Worm (Caenorhabditis elegans) whole organism, young adult: Measurements from ENCODE around the gene F10G7.5.

Source experiments
- B0261.1 ChIP-seq: sonication (generic microtip); optimal IDR thresholded peaks from 2 replicates; lab custom pipeline; 2016; ENCODE audit warnings: mild to moderate bottlenecking, missing genetic modification characterization, moderate library complexity, missing compliant biosample characterization
- C17E4.6 ChIP-seq: fragments of 200-800 bp; sonication (Bioruptor generic); IDR thresholded peaks from 2 replicates; pipeline ENCODE4 v1.3.6; 2022; ENCODE audit warnings: missing genetic modification reagents, missing genetic modification characterization, missing compliant biosample characterization
- mes-4 ChIP-seq: sonication (generic microtip); optimal IDR thresholded peaks from 2 replicates; lab custom pipeline; 2016; ENCODE audit warnings: missing genotype, missing genetic modification characterization, missing compliant biosample characterization

ce11 chrII:4739984-4740462 lies 46.8 kb downstream of the F10G7.5 start, which contains the start of gene eas-1:
- no peak for TF ChIP-seq C17E4.6 (GFP tag; lab: Robert Waterston, UW)
- no peak for TF ChIP-seq mes-4
- no peak for TF ChIP-seq B0261.1 (tag; lab: Kevin White, UChicago)
